Fruit fly (Drosophila melanogaster): ENCODE measurements around the gene CG31142.

Gene CG31142

DNA sequence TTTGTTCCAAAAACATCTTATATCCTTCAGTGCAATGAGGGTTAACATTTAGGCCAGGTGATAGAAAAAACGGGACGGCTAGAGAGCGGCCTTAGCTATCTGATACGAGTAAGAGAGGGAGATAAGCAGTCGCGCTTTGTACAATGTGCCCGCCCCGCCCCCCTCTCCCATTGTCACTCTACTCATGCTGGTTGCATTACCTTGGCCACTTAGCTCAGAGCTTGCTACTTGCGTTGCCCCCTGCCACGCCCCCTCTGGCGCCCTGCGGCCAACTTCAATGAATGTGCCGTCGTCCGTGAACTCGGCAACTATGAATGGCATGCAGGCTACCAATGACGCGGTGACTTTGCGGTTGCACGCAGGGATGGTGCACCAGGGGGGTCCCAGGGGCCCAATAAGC lies 42.7 kb downstream of the CG31142 start:
- TF ChIP-seq fd96Ca (GFP tag; IDR thresholded peaks at IDR 0.05): no peak
- no peak for TF ChIP-seq EcR (GFP tag; optimal IDR thresholded peaks at IDR 0.05)
- TF ChIP-seq CG13204 (GFP tag; optimal IDR thresholded peaks at IDR 0.05): no peak
- no peak for TF ChIP-seq Snoo (tag; optimal IDR thresholded peaks at IDR 0.05)
- no peak for TF ChIP-seq CG12605 (GFP tag; IDR thresholded peaks at IDR 0.05)
- no peak for TF ChIP-seq CG17806 (tag; optimal IDR thresholded peaks at IDR 0.05)
- TF ChIP-seq Pif1A (GFP tag; optimal IDR thresholded peaks at IDR 0.05): no peak
- no peak for TF ChIP-seq CG34367 (tag; optimal IDR thresholded peaks at IDR 0.05)
- TF ChIP-seq CG14655 (GFP tag; optimal IDR thresholded peaks at IDR 0.05): no peak
- TF ChIP-seq Pif1B (GFP tag; optimal IDR thresholded peaks at IDR 0.05): no peak

All from whole organism, pupa.